Worm (Caenorhabditis elegans): ENCODE data around the gene Y75B12B.10.

Y75B12B.10 gene

DNA sequence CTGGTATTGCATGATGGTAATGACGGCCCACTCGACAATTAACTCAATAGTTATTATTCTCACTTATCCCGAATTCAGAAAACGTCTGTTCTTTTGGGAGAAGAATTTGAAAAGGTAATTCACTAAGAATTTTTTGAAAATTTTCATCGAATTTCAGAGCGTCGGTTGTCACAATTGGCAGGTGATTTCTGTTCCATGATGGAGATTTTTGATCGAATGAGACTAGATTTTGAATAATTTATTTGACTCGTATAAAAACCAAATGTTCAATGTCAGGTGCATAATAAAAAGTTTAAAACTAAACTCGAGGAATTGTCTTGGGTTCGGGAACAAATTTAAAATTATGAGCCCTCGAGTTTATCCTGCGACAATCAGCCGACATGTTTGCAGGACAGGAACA is 16.8 kb downstream of the Y75B12B.10 start, which contains the start of gene sri-25:
Gene sri-25, plus strand, starts transcription at position 301 of the 400 bp plus-strand sequence.
- TF ChIP-seq repo-1 (tag; optimal IDR thresholded peaks at IDR 0.05) (no peak), C17E4.6 (GFP tag; IDR thresholded peaks at IDR 0.05) (no peak), rcor-1 (GFP tag; IDR thresholded peaks at IDR 0.05) (no peak), lin-26 (GFP tag; IDR thresholded peaks at IDR 0.05) (no peak), F39B2.1 (GFP tag; IDR thresholded peaks at IDR 0.05) (no peak), ets-4 (GFP tag; optimal IDR thresholded peaks at IDR 0.05) (no peak), fkh-3 (tag; optimal IDR thresholded peaks at IDR 0.05) (no peak), snpc-4 (GFP tag; optimal IDR thresholded peaks at IDR 0.05) (no peak), snpc-4 (tag; optimal IDR thresholded peaks at IDR 0.05) (no peak), zfh-2 (GFP tag; conservative IDR thresholded peaks at IDR 0.05) (no peak), let-526 (GFP tag; IDR thresholded peaks at IDR 0.05) (no peak), sptf-2 (GFP tag; optimal IDR thresholded peaks at IDR 0.05) (no peak), F55B11.4 (tag; optimal IDR thresholded peaks at IDR 0.05; ENCODE audit: borderline replicate concordance, insufficient read depth) (no peak)

- TF ChIP-seq snpc-4 (GFP tag; optimal IDR thresholded peaks at IDR 0.05) (no peak), snpc-4 (tag; optimal IDR thresholded peaks at IDR 0.05) (no peak), cebp-1 (GFP tag; IDR thresholded peaks at IDR 0.05) (no peak), cebp-1 (tag; optimal IDR thresholded peaks at IDR 0.05) (no peak), efl-1 (GFP tag; optimal IDR thresholded peaks at IDR 0.05) (no peak), ztf-6 (GFP tag; IDR thresholded peaks at IDR 0.05) (no peak), aptf-2 (GFP tag; conservative IDR thresholded peaks at IDR 0.05) (no peak), hlh-12 (tag; optimal IDR thresholded peaks at IDR 0.05) (no peak), snpc-1.3 (tag; optimal IDR thresholded peaks at IDR 0.05; ENCODE audit: insufficient read depth) (no peak), mel-28 (tag; optimal IDR thresholded peaks at IDR 0.05; ENCODE audit: borderline replicate concordance) (no peak), Y79H2A.3 (GFP tag; conservative IDR thresholded peaks at IDR 0.05) (no peak), dpff-1 (tag; optimal IDR thresholded peaks at IDR 0.05) (no peak), athp-1 (tag; optimal IDR thresholded peaks at IDR 0.05) (no peak)
Observed at ce11 chrV:15221330-15221729, 21.5 kb downstream of the Y75B12B.10 start, which contains the start of gene irld-25. irld-25 (plus strand) TSS chrV:15221630.

DNA sequence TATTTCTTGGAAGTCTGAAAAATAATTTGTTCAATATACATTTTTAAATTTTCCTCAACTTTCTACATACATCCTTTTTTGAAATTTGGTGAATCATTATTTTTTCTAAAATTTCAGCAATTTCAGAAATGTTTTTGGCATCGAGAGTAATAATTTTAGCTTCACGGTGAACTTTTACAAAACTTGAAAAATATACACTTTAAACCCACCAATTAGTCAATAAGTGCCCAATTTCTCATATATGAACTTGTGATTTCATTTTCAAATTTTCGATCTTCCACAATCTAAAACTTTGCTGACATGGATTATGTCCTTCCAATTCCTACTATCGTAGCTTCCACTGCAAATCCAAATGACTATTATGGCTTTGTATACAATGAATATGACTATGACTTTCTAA is 23.8 kb downstream of the Y75B12B.10 start, which contains the start of gene srw-24:
Gene srw-24, plus strand, starts transcription at position 301 of the 400 bp plus-strand sequence.
- TF ChIP-seq repo-1 (tag; optimal IDR thresholded peaks at IDR 0.05): no peak
- TF ChIP-seq F22D6.2 (tag; optimal IDR thresholded peaks at IDR 0.05): no peak
- TF ChIP-seq aptf-3 (GFP tag; IDR thresholded peaks at IDR 0.05): no peak
- no peak for TF ChIP-seq him-1 (tag; optimal IDR thresholded peaks at IDR 0.05)
- no peak for TF ChIP-seq egl-44 (GFP tag; IDR thresholded peaks at IDR 0.05)
- TF ChIP-seq ceh-100 (GFP tag; IDR thresholded peaks at IDR 0.05): no peak
- no peak for TF ChIP-seq F57C9.4 (tag; optimal IDR thresholded peaks at IDR 0.05)
- TF ChIP-seq attf-3 (GFP tag; conservative IDR thresholded peaks at IDR 0.05): no peak
- TF ChIP-seq lin-35 (GFP tag; optimal IDR thresholded peaks at IDR 0.05): no peak
- TF ChIP-seq B0336.3 (GFP tag; IDR thresholded peaks at IDR 0.05): no peak
- TF ChIP-seq hmg-20 (GFP tag; IDR thresholded peaks at IDR 0.05): no peak
- TF ChIP-seq efl-1 (GFP tag; optimal IDR thresholded peaks at IDR 0.05): no peak
- TF ChIP-seq somi-1 (GFP tag; optimal IDR thresholded peaks at IDR 0.05): no peak
- TF ChIP-seq ceh-79 (tag; optimal IDR thresholded peaks at IDR 0.05): no peak
- no peak for TF ChIP-seq hrde-1 (tag; optimal IDR thresholded peaks at IDR 0.05; ENCODE audit: borderline replicate concordance)
- no peak for TF ChIP-seq K12H6.12 (tag; optimal IDR thresholded peaks at IDR 0.05)
- TF ChIP-seq gei-17 (GFP tag; optimal IDR thresholded peaks at IDR 0.05): no peak
- TF ChIP-seq hsf-1 (GFP tag; IDR thresholded peaks at IDR 0.05): no peak

All from whole organism, young adult.